Worm (Caenorhabditis elegans) whole organism, late embryonic: ENCODE data around the gene F36H9.2.
A peak's percentile ranks its signal among the peaks of the same experiment; 100 is the strongest.

Experiments used
- C08G9.2 ChIP-seq: sonication (generic microtip); optimal IDR thresholded peaks from 2 replicates; lab custom pipeline; 2016; ENCODE audit warnings: mild to moderate bottlenecking, missing genetic modification characterization, moderate library complexity, missing compliant biosample characterization
- C38D4.7 ChIP-seq: fragments of 200-800 bp; sonication (Bioruptor generic); optimal IDR thresholded peaks from 2 replicates; lab custom pipeline; 2018; ENCODE audit warnings: mild to moderate bottlenecking, missing genetic modification characterization, moderate library complexity, missing compliant biosample characterization
- K02D7.2 ChIP-seq: sonication (generic microtip); optimal IDR thresholded peaks from 2 replicates; lab custom pipeline; 2017; ENCODE audit warnings: mild to moderate bottlenecking, missing genetic modification characterization, missing compliant biosample characterization
- K09A11.1 ChIP-seq: sonication (generic microtip); optimal IDR thresholded peaks from 2 replicates; lab custom pipeline; 2017; ENCODE audit warnings: antibody characterized with exemption, mild to moderate bottlenecking, missing genetic modification characterization, missing compliant biosample characterization; ENCODE audit not compliant: insufficient read depth
- T23F11.4 ChIP-seq: fragments of 200-800 bp; sonication (Bioruptor generic); optimal IDR thresholded peaks from 2 replicates; lab custom pipeline; 2018; ENCODE audit warnings: mild to moderate bottlenecking, missing genetic modification characterization, missing compliant biosample characterization
- ahr-1 ChIP-seq: sonication (generic microtip); optimal IDR thresholded peaks from 2 replicates; lab custom pipeline; 2016; ENCODE audit warnings: missing genetic modification characterization, missing compliant biosample characterization
- ceh-18 ChIP-seq: sonication (generic microtip); optimal IDR thresholded peaks from 2 replicates; lab custom pipeline; 2016; ENCODE audit warnings: missing genetic modification characterization, missing compliant biosample characterization
- ceh-19 ChIP-seq: fragments of 200-800 bp; sonication (Bioruptor generic); optimal IDR thresholded peaks from 2 replicates; lab custom pipeline; 2018; ENCODE audit warnings: mild to moderate bottlenecking, missing genetic modification characterization, missing compliant biosample characterization
- ceh-22 ChIP-seq: sonication (generic microtip); optimal IDR thresholded peaks from 2 replicates; lab custom pipeline; 2017; ENCODE audit warnings: missing biosample characterization, missing genetic modification characterization
- ceh-24 ChIP-seq: sonication (generic microtip); optimal IDR thresholded peaks from 2 replicates; lab custom pipeline; 2016; ENCODE audit warnings: mild to moderate bottlenecking, missing genetic modification characterization, missing compliant biosample characterization
- ceh-30 ChIP-seq: fragments of 150-350 bp; optimal IDR thresholded peaks from 2 replicates; lab custom pipeline; 2014; ENCODE audit warnings: missing biosample characterization, missing genetic modification characterization
- ceh-31 ChIP-seq: sonication (generic microtip); optimal IDR thresholded peaks from 2 replicates; lab custom pipeline; 2016; ENCODE audit warnings: missing genetic modification characterization, missing compliant biosample characterization
- ceh-34 ChIP-seq: sonication (generic microtip); optimal IDR thresholded peaks from 2 replicates; lab custom pipeline; 2016; ENCODE audit warnings: mild to moderate bottlenecking, missing genetic modification characterization, missing compliant biosample characterization
- ceh-45 ChIP-seq: fragments of 200-800 bp; sonication (Bioruptor generic); IDR thresholded peaks from 2 replicates; pipeline ENCODE4 v1.3.6; 2022; ENCODE audit warnings: missing genetic modification reagents, missing genetic modification characterization, missing compliant biosample characterization
- ceh-48 ChIP-seq: sonication (generic microtip); optimal IDR thresholded peaks from 2 replicates; lab custom pipeline; 2016; ENCODE audit warnings: missing genetic modification characterization, inconsistent platforms, missing compliant biosample characterization
- ceh-6 ChIP-seq: fragments of 200-800 bp; sonication (Bioruptor generic); optimal IDR thresholded peaks from 2 replicates; lab custom pipeline; 2018; ENCODE audit warnings: mild to moderate bottlenecking, missing genetic modification characterization, missing compliant biosample characterization
- ceh-9 ChIP-seq: sonication (generic microtip); optimal IDR thresholded peaks from 2 replicates; lab custom pipeline; 2016; ENCODE audit warnings: mild to moderate bottlenecking, missing genetic modification characterization, inconsistent platforms, missing compliant biosample characterization
- che-1 ChIP-seq: sonication (generic microtip); optimal IDR thresholded peaks from 2 replicates; lab custom pipeline; 2016; ENCODE audit warnings: mild to moderate bottlenecking, missing genetic modification characterization, missing compliant biosample characterization
- dmd-4 ChIP-seq: sonication (generic microtip); optimal IDR thresholded peaks from 2 replicates; lab custom pipeline; 2016; ENCODE audit warnings: borderline replicate concordance, missing genetic modification characterization, missing compliant biosample characterization
- elt-2 ChIP-seq: sonication (generic microtip); optimal IDR thresholded peaks from 2 replicates; lab custom pipeline; 2016; ENCODE audit warnings: missing genetic modification reagents, missing genetic modification characterization, missing compliant biosample characterization
- elt-4 ChIP-seq: sonication (generic microtip); optimal IDR thresholded peaks from 2 replicates; lab custom pipeline; 2016; ENCODE audit warnings: missing genetic modification characterization, missing compliant biosample characterization
- ets-4 ChIP-seq: sonication (generic microtip); optimal IDR thresholded peaks from 2 replicates; lab custom pipeline; 2016; ENCODE audit warnings: missing genetic modification characterization, missing compliant biosample characterization
- gmeb-2 ChIP-seq: sonication (generic microtip); optimal IDR thresholded peaks from 2 replicates; lab custom pipeline; 2016; ENCODE audit warnings: missing genetic modification characterization, inconsistent platforms, missing compliant biosample characterization
- hlh-15 ChIP-seq: sonication (generic microtip); optimal IDR thresholded peaks from 2 replicates; lab custom pipeline; 2016; ENCODE audit warnings: missing genetic modification characterization, missing compliant biosample characterization
- hlh-30 ChIP-seq: sonication (generic microtip); optimal IDR thresholded peaks from 2 replicates; lab custom pipeline; 2017; ENCODE audit warnings: antibody characterized with exemption, missing genetic modification characterization, missing compliant biosample characterization; ENCODE audit not compliant: insufficient read depth
- lim-6 ChIP-seq: sonication (generic microtip); optimal IDR thresholded peaks from 2 replicates; lab custom pipeline; 2016; ENCODE audit warnings: missing genetic modification characterization, missing compliant biosample characterization
- lin-11 ChIP-seq: fragments of 200-800 bp; sonication (Bioruptor generic); optimal IDR thresholded peaks from 2 replicates; lab custom pipeline; 2018; ENCODE audit warnings: mild to moderate bottlenecking, missing genetic modification characterization, missing compliant biosample characterization
- madf-2 ChIP-seq: sonication (generic microtip); optimal IDR thresholded peaks from 2 replicates; lab custom pipeline; 2017; ENCODE audit warnings: missing genetic modification characterization, missing compliant biosample characterization
- nfya-1 ChIP-seq: sonication (generic microtip); optimal IDR thresholded peaks from 2 replicates; lab custom pipeline; 2017; ENCODE audit warnings: missing genetic modification characterization, mild to moderate bottlenecking, missing compliant biosample characterization, antibody characterized with exemption, moderate library complexity
- odd-2 ChIP-seq: sonication (generic microtip); optimal IDR thresholded peaks from 2 replicates; lab custom pipeline; 2017; ENCODE audit warnings: antibody characterized with exemption, mild to moderate bottlenecking, missing genetic modification characterization, missing compliant biosample characterization
- pag-3 ChIP-seq: sonication (generic microtip); optimal IDR thresholded peaks from 2 replicates; lab custom pipeline; 2016; ENCODE audit warnings: missing compliant biosample characterization, missing genetic modification characterization, borderline replicate concordance
- pat-9 ChIP-seq: fragments of 200-800 bp; sonication (Bioruptor generic); optimal IDR thresholded peaks from 2 replicates; lab custom pipeline; 2018; ENCODE audit warnings: mild to moderate bottlenecking, missing genetic modification characterization, moderate library complexity, missing compliant biosample characterization
- pha-2 ChIP-seq: sonication (generic microtip); optimal IDR thresholded peaks from 2 replicates; lab custom pipeline; 2017; ENCODE audit warnings: mild to moderate bottlenecking, missing genetic modification characterization, missing compliant biosample characterization
- pros-1 ChIP-seq: fragments of 150-350 bp; optimal IDR thresholded peaks from 2 replicates; lab custom pipeline; 2014; ENCODE audit warnings: missing biosample characterization, missing genetic modification reagents, missing genetic modification characterization
- ref-2 ChIP-seq: sonication (generic microtip); optimal IDR thresholded peaks from 2 replicates; lab custom pipeline; 2016; ENCODE audit warnings: missing genetic modification characterization, missing compliant biosample characterization
- sox-4 ChIP-seq: sonication (generic microtip); optimal IDR thresholded peaks from 2 replicates; lab custom pipeline; 2017; ENCODE audit warnings: mild to moderate bottlenecking, missing genetic modification characterization, inconsistent platforms, missing compliant biosample characterization
- syd-9 ChIP-seq: sonication (generic microtip); optimal IDR thresholded peaks from 2 replicates; lab custom pipeline; 2016; ENCODE audit warnings: mild to moderate bottlenecking, missing genetic modification characterization, moderate library complexity, missing compliant biosample characterization
- tbx-2 ChIP-seq: sonication (generic microtip); optimal IDR thresholded peaks from 2 replicates; lab custom pipeline; 2016; ENCODE audit warnings: missing genetic modification characterization, missing compliant biosample characterization
- tbx-7 ChIP-seq: sonication (generic microtip); optimal IDR thresholded peaks from 2 replicates; lab custom pipeline; 2016; ENCODE audit warnings: missing genotype, missing genetic modification characterization, missing compliant biosample characterization
- ttx-3 ChIP-seq: sonication (generic microtip); optimal IDR thresholded peaks from 2 replicates; lab custom pipeline; 2016; ENCODE audit warnings: missing genetic modification reagents, missing genetic modification characterization, missing compliant biosample characterization
- unc-55 ChIP-seq: sonication (generic microtip); optimal IDR thresholded peaks from 2 replicates; lab custom pipeline; 2017; ENCODE audit warnings: missing biosample characterization, missing genetic modification reagents, missing genetic modification characterization
- unc-86 ChIP-seq: sonication (generic microtip); optimal IDR thresholded peaks from 2 replicates; lab custom pipeline; 2016; ENCODE audit warnings: missing genetic modification characterization, missing compliant biosample characterization
- zip-5 ChIP-seq: sonication (generic microtip); optimal IDR thresholded peaks from 2 replicates; lab custom pipeline; 2016; ENCODE audit warnings: missing genetic modification characterization, missing compliant biosample characterization
- ztf-16 ChIP-seq: sonication (generic microtip); optimal IDR thresholded peaks from 2 replicates; lab custom pipeline; 2017; ENCODE audit warnings: missing genetic modification characterization, missing compliant biosample characterization

F36H9.2 gene

ce11 chrV:1820749-1821148 is 32.5 kb downstream of the F36H9.2 start:
- TF ChIP-seq K02D7.2, result no peak
- no peak for TF ChIP-seq dmd-4 (tag; lab: Kevin White, UChicago)
- TF ChIP-seq ceh-24 (tag; lab: Kevin White, UChicago), result no peak
- TF ChIP-seq unc-55, result no peak
- TF ChIP-seq nfya-1, result no peak
- no peak for TF ChIP-seq ceh-30
- no peak for TF ChIP-seq ets-4
- TF ChIP-seq ceh-22 (tag; lab: Kevin White, UChicago), result no peak
- TF ChIP-seq C08G9.2 (tag; lab: Kevin White, UChicago), result no peak
- no peak for TF ChIP-seq ceh-9
- TF ChIP-seq ceh-6 (GFP tag; lab: Kevin White, UChicago), result no peak

- TF ChIP-seq nfya-1, result peak; percentile 59
- TF ChIP-seq elt-4 (tag; lab: Kevin White, UChicago), result no peak
- TF ChIP-seq tbx-2 (tag; lab: Kevin White, UChicago), result peak; percentile 55
- TF ChIP-seq che-1 (tag; lab: Kevin White, UChicago), result peak; percentile 47
- peak; percentile 7 for TF ChIP-seq odd-2 (tag; lab: Kevin White, UChicago)
- TF ChIP-seq zip-5 (tag; lab: Kevin White, UChicago), result peak; percentile 16
- TF ChIP-seq hlh-30 (tag; lab: Kevin White, UChicago), result no peak
- peak; percentile 37; the same call in 1 of the 2 replicates for TF ChIP-seq ceh-45 (GFP tag; lab: Robert Waterston, UW)
- TF ChIP-seq ref-2 (tag; lab: Kevin White, UChicago), result no peak
- no peak for TF ChIP-seq lim-6 (tag; lab: Kevin White, UChicago)
- TF ChIP-seq ahr-1, result peak; percentile 6
- no peak for TF ChIP-seq T23F11.4 (GFP tag; lab: Kevin White, UChicago)
- TF ChIP-seq pha-2, result peak; percentile 33
- no peak for TF ChIP-seq K09A11.1 (tag; lab: Kevin White, UChicago)
- peak; percentile 59 for TF ChIP-seq C38D4.7
- TF ChIP-seq elt-2, result peak; percentile 53
- peak; percentile 61 for TF ChIP-seq lin-11 (tag; lab: Kevin White, UChicago)
- TF ChIP-seq sox-4 (tag; lab: Kevin White, UChicago), result peak; percentile 44
- peak; percentile 27 for TF ChIP-seq ttx-3 (tag; lab: Kevin White, UChicago)
- TF ChIP-seq madf-2, result peak; percentile 50
- no peak for TF ChIP-seq ceh-9
- TF ChIP-seq syd-9, result no peak
- peak; percentile 47 for TF ChIP-seq ztf-16
- peak; percentile 14 for TF ChIP-seq ceh-19 (GFP tag; lab: Kevin White, UChicago)
- peak; percentile 48 for TF ChIP-seq pat-9 (tag; lab: Kevin White, UChicago)
- TF ChIP-seq pros-1 (tag; lab: Kevin White, UChicago), result no peak
- TF ChIP-seq ceh-31, result peak; percentile 35
- TF ChIP-seq unc-86 (tag; lab: Kevin White, UChicago), result peak; percentile 27
- TF ChIP-seq ceh-18 (tag; lab: Kevin White, UChicago), result no peak
- TF ChIP-seq pag-3 (tag; lab: Kevin White, UChicago), result no peak
- peak; percentile 15 for TF ChIP-seq ceh-34 (tag; lab: Kevin White, UChicago)
- TF ChIP-seq gmeb-2, result peak; percentile 47
- TF ChIP-seq hlh-15, result peak; percentile 8
- TF ChIP-seq ceh-48 (tag; lab: Kevin White, UChicago), result no peak
- no peak for TF ChIP-seq tbx-7 (tag; lab: Kevin White, UChicago)
- no peak for TF ChIP-seq ceh-6 (GFP tag; lab: Kevin White, UChicago)
- TF ChIP-seq ceh-22 (tag; lab: Kevin White, UChicago), result no peak
- no peak for TF ChIP-seq C08G9.2 (tag; lab: Kevin White, UChicago)
- TF ChIP-seq, all 69 proteins: peak for 22
Measured at ce11 chrV:1821287-1821686, 33.0 kb downstream of the F36H9.2 start, which contains the start of the genes gly-7 and mrpl-39. TSS of gene gly-7 (minus strand) at chrV:1821323. TSS of gene mrpl-39 (plus strand) at chrV:1821579.
